Worm (Caenorhabditis elegans) whole organism, late embryonic: Measurements from ENCODE around the gene C46C2.2.

Source experiments
- ceh-31 ChIP-seq: sonication (generic microtip); optimal IDR thresholded peaks from 2 replicates; lab custom pipeline; 2016; ENCODE audit warnings: missing genetic modification characterization, missing compliant biosample characterization
- ets-4 ChIP-seq: sonication (generic microtip); optimal IDR thresholded peaks from 2 replicates; lab custom pipeline; 2016; ENCODE audit warnings: missing genetic modification characterization, missing compliant biosample characterization
- gmeb-2 ChIP-seq: sonication (generic microtip); optimal IDR thresholded peaks from 2 replicates; lab custom pipeline; 2016; ENCODE audit warnings: missing genetic modification characterization, inconsistent platforms, missing compliant biosample characterization
- hlh-8 ChIP-seq: sonication (generic microtip); optimal IDR thresholded peaks from 2 replicates; lab custom pipeline; 2016; ENCODE audit warnings: missing genotype, missing genetic modification characterization, missing compliant biosample characterization
- lim-6 ChIP-seq: sonication (generic microtip); optimal IDR thresholded peaks from 2 replicates; lab custom pipeline; 2016; ENCODE audit warnings: missing genetic modification characterization, missing compliant biosample characterization
- pax-1 ChIP-seq: fragments of 150-350 bp; optimal IDR thresholded peaks from 2 replicates; lab custom pipeline; 2014; ENCODE audit warnings: missing biosample characterization, missing genetic modification characterization
- unc-86 ChIP-seq: sonication (generic microtip); optimal IDR thresholded peaks from 2 replicates; lab custom pipeline; 2016; ENCODE audit warnings: missing genetic modification characterization, missing compliant biosample characterization
- zip-5 ChIP-seq: sonication (generic microtip); optimal IDR thresholded peaks from 2 replicates; lab custom pipeline; 2016; ENCODE audit warnings: missing genetic modification characterization, missing compliant biosample characterization

Gene C46C2.2

DNA sequence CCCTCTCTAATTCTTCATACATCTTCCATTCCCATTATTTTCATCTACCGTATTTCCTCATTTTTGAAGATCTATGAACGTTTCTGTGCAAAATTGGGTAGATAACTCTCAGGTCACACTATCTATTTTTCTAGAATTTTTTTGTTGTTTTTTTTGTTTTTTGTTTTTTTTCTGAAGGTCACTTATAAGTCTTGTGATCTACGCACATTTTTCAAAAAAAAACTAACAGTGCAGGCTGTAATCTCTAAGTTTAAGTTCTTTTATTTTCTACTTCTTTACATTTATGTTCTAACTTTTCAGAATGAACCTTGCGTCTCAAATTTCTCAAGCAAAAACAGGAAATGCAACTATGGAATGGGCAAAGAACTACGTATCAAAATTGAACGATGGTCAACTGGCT lies 52.3 kb downstream of the C46C2.2 start, which contains the start of gene flh-3:
Gene flh-3 (plus strand): TSS at position 301 of the 400 bp plus-strand sequence.
- TF ChIP-seq pax-1 (tag; lab: Kevin White, UChicago) (no peak), unc-86 (no peak), ceh-31 (tag; lab: Kevin White, UChicago) (no peak), ets-4 (tag; lab: Kevin White, UChicago) (no peak), lim-6 (tag; lab: Kevin White, UChicago) (no peak), zip-5 (tag; lab: Kevin White, UChicago) (no peak), hlh-8 (tag; lab: Kevin White, UChicago) (no peak), gmeb-2 (no peak)
- TF ChIP-seq, all 69 proteins: peak for 0
